Fruit fly (Drosophila melanogaster): ENCODE results near the gene CG33339.

Gene CG33339

dm6 chr3R:24320342-24320711 lies 41.3 kb upstream of the CG33339 start (continued):
- TF ChIP-seq dimm (GFP tag; IDR thresholded peaks at IDR 0.05) (no peak), ci (GFP tag; IDR thresholded peaks at IDR 0.05) (no peak), ap (GFP tag; IDR thresholded peaks at IDR 0.05) (no peak), eyg (GFP tag; optimal IDR thresholded peaks at IDR 0.05) (no peak), gcm (GFP tag; optimal IDR thresholded peaks at IDR 0.05) (no peak), CG6791 (GFP tag; IDR thresholded peaks at IDR 0.05; ENCODE audit: partially characterized antibody) (peak; percentile 81), vnd (GFP tag; IDR thresholded peaks at IDR 0.05; ENCODE audit: partially characterized antibody) (peak; percentile 53; the same call in 2 of the 3 replicates), tap (tag; optimal IDR thresholded peaks at IDR 0.05) (no peak), z (GFP tag; IDR thresholded peaks at IDR 0.05) (no peak), Fer3 (tag; optimal IDR thresholded peaks at IDR 0.05) (no peak), CG2202 (tag; optimal IDR thresholded peaks at IDR 0.05) (no peak), CG18262 (tag; optimal IDR thresholded peaks at IDR 0.05) (no peak), CTCF (GFP tag; optimal IDR thresholded peaks at IDR 0.05) (no peak), vfl (GFP tag; optimal IDR thresholded peaks at IDR 0.05) (no peak), CG15073 (GFP tag; optimal IDR thresholded peaks at IDR 0.05) (no peak), dmrt11E (tag; optimal IDR thresholded peaks at IDR 0.05) (no peak), CG8924 (tag; optimal IDR thresholded peaks at IDR 0.05) (peak; percentile 88), ara (GFP tag; IDR thresholded peaks at IDR 0.05) (no peak), CG7839 (tag; optimal IDR thresholded peaks at IDR 0.05) (no peak), jing (GFP tag; optimal IDR thresholded peaks at IDR 0.05) (no peak), H2.0 (GFP tag; IDR thresholded peaks at IDR 0.05) (no peak), E2f1 (GFP tag; IDR thresholded peaks at IDR 0.05) (no peak), Antp (GFP tag; optimal IDR thresholded peaks at IDR 0.05) (no peak), scrt (GFP tag; optimal IDR thresholded peaks at IDR 0.05) (no peak), da (GFP tag; optimal IDR thresholded peaks at IDR 0.05) (no peak), dmrt99B (tag; optimal IDR thresholded peaks at IDR 0.05) (no peak), CG9817 (tag; optimal IDR thresholded peaks at IDR 0.05) (no peak), ro (GFP tag; IDR thresholded peaks at IDR 0.05) (no peak), slou (GFP tag; optimal IDR thresholded peaks at IDR 0.05) (no peak), tx (GFP tag; optimal IDR thresholded peaks at IDR 0.05) (no peak), kay (GFP tag; optimal IDR thresholded peaks at IDR 0.05) (no peak), shn (GFP tag; optimal IDR thresholded peaks at IDR 0.05) (no peak), CG14710 (tag; optimal IDR thresholded peaks at IDR 0.05) (peak; percentile 38), Vsx1 (GFP tag; optimal IDR thresholded peaks at IDR 0.05) (peak; percentile 95), sr (GFP tag; IDR thresholded peaks at IDR 0.05) (no peak), rib (GFP tag; IDR thresholded peaks at IDR 0.05) (no peak), Mes4 (GFP tag; optimal IDR thresholded peaks at IDR 0.05) (no peak), pros (GFP tag; optimal IDR thresholded peaks at IDR 0.05) (peak; percentile 30), CG9932 (GFP tag; IDR thresholded peaks at IDR 0.05) (no peak), CG11560 (tag; IDR thresholded peaks at IDR 0.05) (no peak), lbe (GFP tag; optimal IDR thresholded peaks at IDR 0.05) (no peak), chif (GFP tag; optimal IDR thresholded peaks at IDR 0.05) (no peak), ato (GFP tag; IDR thresholded peaks at IDR 0.05; ENCODE audit: partially characterized antibody) (peak; percentile 68), Deaf1 (tag; optimal IDR thresholded peaks at IDR 0.05) (no peak), pzg (GFP tag; optimal IDR thresholded peaks at IDR 0.05) (peak; percentile 79), CG1647 (GFP tag; optimal IDR thresholded peaks at IDR 0.05) (no peak), CG8765 (GFP tag; IDR thresholded peaks at IDR 0.05) (no peak), PHDP (tag; optimal IDR thresholded peaks at IDR 0.05) (no peak), zen (tag; optimal IDR thresholded peaks at IDR 0.05) (peak; percentile 2), maf-S (GFP tag; optimal IDR thresholded peaks at IDR 0.05) (no peak), CG2712 (tag; optimal IDR thresholded peaks at IDR 0.05) (no peak), CG2875 (GFP tag; optimal IDR thresholded peaks at IDR 0.05) (no peak), repo (GFP tag; optimal IDR thresholded peaks at IDR 0.05) (no peak)

Data from whole organism, embryonic.